Fruit fly (Drosophila melanogaster): ENCODE results near the gene CG4607.

Gene CG4607

DNA sequence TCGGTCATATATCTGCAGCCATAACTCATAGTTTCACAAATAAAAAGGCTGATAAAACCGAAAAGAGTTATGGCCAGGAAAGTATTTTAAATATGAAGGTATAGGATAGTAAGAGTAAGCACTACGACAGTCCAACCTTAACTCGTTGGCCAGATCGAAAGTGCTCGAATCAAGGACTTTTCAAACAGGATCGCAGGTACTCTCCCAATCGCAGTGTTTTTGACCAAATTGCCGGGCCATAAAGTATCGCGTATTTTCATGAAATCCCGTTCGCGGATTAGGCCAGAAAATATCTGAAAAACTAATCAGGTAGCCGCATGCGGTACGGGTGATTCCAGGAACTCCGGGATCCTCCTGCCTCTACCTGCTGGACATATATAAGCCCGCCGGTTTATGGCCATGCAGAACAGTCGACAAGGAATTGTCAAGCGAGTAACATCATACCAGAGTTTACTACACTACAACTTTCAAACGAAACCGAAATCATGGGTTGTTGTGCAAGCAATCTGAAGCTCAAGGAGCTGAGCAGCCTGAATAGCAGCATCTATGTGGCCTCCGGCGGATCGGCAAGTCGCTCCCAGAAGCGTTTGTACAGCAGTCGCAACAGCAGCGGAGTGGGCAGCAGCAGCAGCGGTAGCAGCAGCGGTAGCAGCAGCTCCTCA is 28.9 kb upstream of the CG4607 start, which contains the start of gene CG14427:
CG14427 (plus strand) TSS at position 399 of the 662 bp plus-strand sequence.
- TF ChIP-seq dl (GFP tag; optimal IDR thresholded peaks at IDR 0.05; ENCODE audit: insufficient read depth in 1 of 2, partially characterized antibody in 2 of 2): no peak
- no peak for TF ChIP-seq sage (GFP tag; optimal IDR thresholded peaks at IDR 0.05)
- no peak for TF ChIP-seq h (GFP tag; optimal IDR thresholded peaks at IDR 0.05)
- no peak for TF ChIP-seq woc (GFP tag; optimal IDR thresholded peaks at IDR 0.05)
- TF ChIP-seq sv (GFP tag; optimal IDR thresholded peaks at IDR 0.05): no peak
- TF ChIP-seq tai (GFP tag; optimal IDR thresholded peaks at IDR 0.05): no peak
- TF ChIP-seq Hr78 (GFP tag; optimal IDR thresholded peaks at IDR 0.05): no peak
- TF ChIP-seq Hr83 (GFP tag; optimal IDR thresholded peaks at IDR 0.05; ENCODE audit: poor library complexity, severe bottlenecking): no peak
- TF ChIP-seq fru (GFP tag; optimal IDR thresholded peaks at IDR 0.05): no peak
- no peak for TF ChIP-seq N (GFP tag; optimal IDR thresholded peaks at IDR 0.05)
- TF ChIP-seq jim (GFP tag; optimal IDR thresholded peaks at IDR 0.05): no peak
- no peak for TF ChIP-seq usp (GFP tag; optimal IDR thresholded peaks at IDR 0.05)
- no peak for TF ChIP-seq Rel (GFP tag; optimal IDR thresholded peaks at IDR 0.05)
- no peak for TF ChIP-seq Rel (tag; optimal IDR thresholded peaks at IDR 0.05)
- no peak for TF ChIP-seq dsf (GFP tag; optimal IDR thresholded peaks at IDR 0.05; ENCODE audit: borderline replicate concordance)

DNA sequence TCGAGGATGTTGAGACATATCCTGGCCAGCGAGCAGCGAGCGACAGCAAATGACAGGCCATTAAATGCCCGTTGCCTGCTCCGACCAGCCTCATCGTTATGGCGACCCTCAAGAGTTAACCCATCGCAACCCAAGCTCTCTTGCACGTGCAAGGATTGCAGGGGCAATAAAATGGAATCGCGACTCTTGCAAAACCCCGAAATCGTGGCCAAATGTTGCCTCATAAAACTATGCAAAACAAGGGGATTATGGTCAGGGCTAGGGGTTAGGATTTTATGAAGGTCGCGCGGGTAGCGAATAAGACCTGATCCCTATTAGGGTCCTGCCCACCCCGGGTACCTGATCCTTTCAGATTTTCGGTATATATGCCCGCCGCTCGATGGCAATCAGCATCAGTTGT is 20.1 kb upstream of the CG4607 start, which contains the start of gene nullo:
nullo (plus strand) TSS at position 390 of the 400 bp plus-strand sequence.
- TF ChIP-seq foxo (GFP tag; optimal IDR thresholded peaks at IDR 0.05): no peak
- TF ChIP-seq Sp1 (GFP tag; optimal IDR thresholded peaks at IDR 0.05): no peak
- TF ChIP-seq OdsH (GFP tag; optimal IDR thresholded peaks at IDR 0.05): no peak
- TF ChIP-seq Abd-B (GFP tag; optimal IDR thresholded peaks at IDR 0.05): no peak
- no peak for TF ChIP-seq Hnf4 (GFP tag; optimal IDR thresholded peaks at IDR 0.05)
- no peak for TF ChIP-seq rgr (GFP tag; optimal IDR thresholded peaks at IDR 0.05)
- TF ChIP-seq sv (GFP tag; optimal IDR thresholded peaks at IDR 0.05): no peak
- TF ChIP-seq Vsx2 (GFP tag; optimal IDR thresholded peaks at IDR 0.05; ENCODE audit: partially characterized antibody): no peak
- no peak for TF ChIP-seq CG9705 (GFP tag; optimal IDR thresholded peaks at IDR 0.05)
- no peak for TF ChIP-seq lola (GFP tag; optimal IDR thresholded peaks at IDR 0.05)
- no peak for TF ChIP-seq HLH106 (tag; optimal IDR thresholded peaks at IDR 0.05)
- TF ChIP-seq CG32264 (GFP tag; optimal IDR thresholded peaks at IDR 0.05): no peak
- TF ChIP-seq woc (GFP tag; optimal IDR thresholded peaks at IDR 0.05): no peak
- TF ChIP-seq dsf (GFP tag; optimal IDR thresholded peaks at IDR 0.05; ENCODE audit: borderline replicate concordance): no peak
- TF ChIP-seq br (GFP tag; optimal IDR thresholded peaks at IDR 0.05): no peak
- TF ChIP-seq Myc (optimal IDR thresholded peaks at IDR 0.05): no peak
- no peak for TF ChIP-seq usp (GFP tag; optimal IDR thresholded peaks at IDR 0.05)
- no peak for TF ChIP-seq ey (GFP tag; optimal IDR thresholded peaks at IDR 0.05)

DNA sequence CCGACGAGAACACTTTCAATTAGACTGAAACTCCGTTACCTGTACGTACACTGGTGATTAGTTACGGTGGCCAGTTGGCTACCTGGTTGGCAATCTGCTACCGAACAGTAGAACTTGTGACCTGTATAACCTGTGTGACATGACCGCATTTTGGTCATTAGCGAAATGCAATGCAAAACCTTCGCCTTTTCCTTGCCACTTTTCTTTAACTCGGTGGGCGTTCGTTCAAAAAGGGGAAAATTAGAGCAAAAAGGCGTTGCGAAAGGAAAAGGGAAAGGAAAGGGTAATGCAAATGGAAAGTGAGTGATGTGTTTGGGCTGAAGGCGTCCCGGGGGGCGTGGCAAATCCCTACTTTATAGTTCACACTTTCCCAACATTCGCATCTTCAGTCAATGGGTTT is 10.2 kb upstream of the CG4607 start:
- TF ChIP-seq brk (GFP tag; optimal IDR thresholded peaks at IDR 0.05) (no peak), Rel (GFP tag; optimal IDR thresholded peaks at IDR 0.05) (no peak), Rel (tag; optimal IDR thresholded peaks at IDR 0.05) (no peak), psq (GFP tag; optimal IDR thresholded peaks at IDR 0.05) (no peak), sage (GFP tag; optimal IDR thresholded peaks at IDR 0.05) (no peak), pan (optimal IDR thresholded peaks at IDR 0.05) (no peak), tai (GFP tag; optimal IDR thresholded peaks at IDR 0.05) (no peak), br (GFP tag; optimal IDR thresholded peaks at IDR 0.05) (no peak), HLH106 (tag; optimal IDR thresholded peaks at IDR 0.05) (no peak)

DNA sequence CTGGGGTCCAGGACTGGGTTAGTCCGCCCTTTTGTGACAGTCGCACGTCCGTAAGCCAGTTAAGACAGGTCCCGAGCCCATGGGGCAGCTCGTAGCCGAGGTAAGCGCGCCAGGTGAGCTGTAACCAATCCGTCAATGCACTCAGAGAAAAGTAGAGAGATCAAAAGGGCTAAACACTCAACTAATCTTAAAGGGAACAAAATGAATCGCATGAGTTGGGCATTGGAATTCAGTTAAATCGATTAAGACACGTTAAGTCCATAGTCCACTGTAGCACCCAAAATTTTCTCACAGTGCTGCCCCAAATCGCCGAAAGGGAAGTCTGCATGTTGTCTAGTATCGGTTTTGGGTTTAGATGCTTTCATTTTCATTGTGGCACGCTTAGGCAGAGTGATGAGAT is 5.7 kb upstream of the CG4607 start:
- TF ChIP-seq Rel (GFP tag; optimal IDR thresholded peaks at IDR 0.05): no peak
- no peak for TF ChIP-seq Rel (tag; optimal IDR thresholded peaks at IDR 0.05)
- no peak for TF ChIP-seq HLH106 (tag; optimal IDR thresholded peaks at IDR 0.05)
- no peak for TF ChIP-seq rgr (GFP tag; optimal IDR thresholded peaks at IDR 0.05)
- no peak for TF ChIP-seq jim (GFP tag; optimal IDR thresholded peaks at IDR 0.05)
- no peak for TF ChIP-seq Vsx2 (GFP tag; optimal IDR thresholded peaks at IDR 0.05; ENCODE audit: partially characterized antibody)
- TF ChIP-seq h (GFP tag; optimal IDR thresholded peaks at IDR 0.05): no peak
- TF ChIP-seq Dif (GFP tag; optimal IDR thresholded peaks at IDR 0.05; ENCODE audit: partially characterized antibody): no peak
- no peak for TF ChIP-seq woc (GFP tag; optimal IDR thresholded peaks at IDR 0.05)
- no peak for TF ChIP-seq OdsH (GFP tag; optimal IDR thresholded peaks at IDR 0.05)
- TF ChIP-seq foxo (GFP tag; optimal IDR thresholded peaks at IDR 0.05): no peak
- TF ChIP-seq br (GFP tag; optimal IDR thresholded peaks at IDR 0.05): no peak
- no peak for TF ChIP-seq CG32264 (GFP tag; optimal IDR thresholded peaks at IDR 0.05)
- no peak for TF ChIP-seq Dfd (GFP tag; optimal IDR thresholded peaks at IDR 0.05)
- no peak for TF ChIP-seq Jra (GFP tag; optimal IDR thresholded peaks at IDR 0.05)
- TF ChIP-seq Abd-B (GFP tag; optimal IDR thresholded peaks at IDR 0.05): no peak
